Fruit fly (Drosophila melanogaster) whole organism, embryonic: ENCODE data around the gene Cp16.

ENCODE experiments used
- Aef1 ChIP-seq: fragments of 200-800 bp; sonication (Bioruptor generic); IDR thresholded peaks from 3 replicates; pipeline ENCODE4 v1.3.6; 2022; ENCODE audit warnings: missing biosample characterization, missing genetic modification characterization
- CG10209 ChIP-seq: fragments of 200-800 bp; sonication (Bioruptor generic); optimal IDR thresholded peaks from 3 replicates; lab custom pipeline; 2017; ENCODE audit warnings: missing biosample characterization, mild to moderate bottlenecking, missing genetic modification characterization, missing genetic modification reagents
- CG10979 ChIP-seq: fragments of 200-800 bp; sonication (Bioruptor generic); optimal IDR thresholded peaks from 2 replicates; lab custom pipeline; 2018; ENCODE audit warnings: missing biosample characterization, mild to moderate bottlenecking, missing genetic modification characterization, moderate library complexity
- CG12769 ChIP-seq: fragments of 200-800 bp; sonication (Bioruptor generic); optimal IDR thresholded peaks from 2 replicates; lab custom pipeline; 2019; ENCODE audit warnings: missing biosample characterization, mild to moderate bottlenecking, missing genetic modification characterization, moderate library complexity
- CG14014 ChIP-seq: fragments of 200-800 bp; sonication (Bioruptor generic); IDR thresholded peaks from 2 replicates; pipeline ENCODE4 v1.3.6; 2022; ENCODE audit warnings: missing biosample characterization, missing genetic modification characterization
- CG14050 ChIP-seq: fragments of 200-800 bp; sonication (Bioruptor generic); IDR thresholded peaks from 3 replicates; pipeline ENCODE4 v1.3.6; 2022; ENCODE audit warnings: missing biosample characterization, missing genetic modification characterization
- CG15073 ChIP-seq: fragments of 200-800 bp; sonication (Bioruptor generic); optimal IDR thresholded peaks from 2 replicates; lab custom pipeline; 2016; ENCODE audit warnings: missing biosample characterization, missing genetic modification characterization
- CG16813 ChIP-seq: fragments of 200-800 bp; sonication (Bioruptor generic); IDR thresholded peaks from 3 replicates; pipeline ENCODE4 v1.3.6; 2022; ENCODE audit warnings: missing biosample characterization, missing genetic modification characterization; ENCODE audit not compliant: partially characterized antibody
- CG16863 ChIP-seq: fragments of 200-800 bp; sonication (Bioruptor generic); optimal IDR thresholded peaks from 3 replicates; lab custom pipeline; 2016; ENCODE audit warnings: missing biosample characterization, missing genetic modification characterization
- CG17612 ChIP-seq: fragments of 200-800 bp; sonication (Bioruptor generic); IDR thresholded peaks from 2 replicates; pipeline ENCODE4 v1.3.6; 2022; ENCODE audit warnings: missing biosample characterization, missing genetic modification characterization
- CG18262 ChIP-seq: fragments of 200-800 bp; optimal IDR thresholded peaks from 3 replicates; lab custom pipeline; 2019; ENCODE audit warnings: missing biosample characterization, mild to moderate bottlenecking, missing genetic modification characterization, moderate library complexity
- CG2129 ChIP-seq: fragments of 200-800 bp; sonication (Bioruptor generic); IDR thresholded peaks from 2 replicates; pipeline ENCODE4 v1.3.6; 2022; ENCODE audit warnings: missing biosample characterization, missing genetic modification characterization; ENCODE audit not compliant: partially characterized antibody
- CG2712 ChIP-seq: fragments of 200-800 bp; optimal IDR thresholded peaks from 3 replicates; lab custom pipeline; 2019; ENCODE audit warnings: missing biosample characterization, mild to moderate bottlenecking, missing genetic modification characterization, moderate library complexity
- CG2875 ChIP-seq: fragments of 200-800 bp; sonication (Bioruptor generic); optimal IDR thresholded peaks from 2 replicates; lab custom pipeline; 2017; ENCODE audit warnings: missing biosample characterization, mild to moderate bottlenecking, missing genetic modification characterization, missing genetic modification reagents
- CG2889 ChIP-seq: fragments of 200-800 bp; sonication (Bioruptor generic); IDR thresholded peaks from 3 replicates; pipeline ENCODE4 v1.3.6; 2022; ENCODE audit warnings: missing biosample characterization, missing genetic modification characterization
- CG3065 ChIP-seq: fragments of 200-800 bp; sonication (Bioruptor generic); optimal IDR thresholded peaks from 2 replicates; lab custom pipeline; 2016; ENCODE audit warnings: missing biosample characterization, missing genetic modification characterization
- CG31224 ChIP-seq: fragments of 200-800 bp; sonication (Bioruptor generic); IDR thresholded peaks from 2 replicates; pipeline ENCODE4 v1.3.6; 2022; ENCODE audit warnings: missing biosample characterization, missing genetic modification characterization
- CG31441 ChIP-seq: fragments of 200-800 bp; sonication (Bioruptor generic); IDR thresholded peaks from 2 replicates; pipeline ENCODE4 v1.3.6; 2022; ENCODE audit warnings: missing biosample characterization, missing genetic modification characterization
- CG3726 ChIP-seq: fragments of 200-800 bp; sonication (Bioruptor generic); IDR thresholded peaks from 3 replicates; pipeline ENCODE4, ENCODE4 v1.3.6; 2022; ENCODE audit warnings: missing biosample characterization, missing genetic modification characterization
- CG4328 ChIP-seq: fragments of 200-800 bp; sonication (Bioruptor generic); optimal IDR thresholded peaks from 3 replicates; lab custom pipeline; 2017; ENCODE audit warnings: missing biosample characterization, missing genetic modification reagents, missing genetic modification characterization
- CG43689 ChIP-seq: fragments of 200-800 bp; sonication (Bioruptor generic); IDR thresholded peaks from 2 replicates; pipeline ENCODE4 v1.3.6; 2022; ENCODE audit warnings: missing biosample characterization, missing genetic modification characterization
- CG4404 ChIP-seq: fragments of 200-800 bp; sonication (Bioruptor generic); IDR thresholded peaks from 2 replicates; pipeline ENCODE4 v1.3.6; 2022; ENCODE audit warnings: missing biosample characterization, missing genetic modification characterization
- CG4820 ChIP-seq: fragments of 200-800 bp; sonication (Bioruptor generic); optimal IDR thresholded peaks from 3 replicates; lab custom pipeline; 2016; ENCODE audit warnings: missing biosample characterization, missing genetic modification characterization
- CG6272 ChIP-seq: fragments of 200-800 bp; sonication (Bioruptor generic); IDR thresholded peaks from 2 replicates; pipeline ENCODE4 v1.3.6; 2022; ENCODE audit warnings: missing biosample characterization, missing genetic modification characterization
- CG7786 ChIP-seq: fragments of 200-800 bp; sonication (Bioruptor generic); optimal IDR thresholded peaks from 2 replicates; lab custom pipeline; 2016; ENCODE audit warnings: missing biosample characterization, missing genetic modification characterization
- CG7928 ChIP-seq: fragments of 200-800 bp; sonication (Bioruptor generic); optimal IDR thresholded peaks from 2 replicates; lab custom pipeline; 2017; ENCODE audit warnings: missing biosample characterization, mild to moderate bottlenecking, missing genetic modification characterization
- Deaf1 ChIP-seq: fragments of 200-800 bp; optimal IDR thresholded peaks from 3 replicates; lab custom pipeline; 2019; ENCODE audit warnings: missing biosample characterization, mild to moderate bottlenecking, missing genetic modification characterization, moderate library complexity
- Dip3 ChIP-seq: fragments of 200-800 bp; sonication (Bioruptor generic); optimal IDR thresholded peaks from 3 replicates; lab custom pipeline; 2016; ENCODE audit warnings: missing biosample characterization, missing genetic modification characterization
- Fer2 ChIP-seq: fragments of 200-800 bp; sonication (Bioruptor generic); optimal IDR thresholded peaks from 2 replicates; lab custom pipeline; 2018; ENCODE audit warnings: missing biosample characterization, mild to moderate bottlenecking, missing genetic modification characterization, moderate library complexity
- Hey ChIP-seq: fragments of 200-800 bp; sonication (Bioruptor generic); optimal IDR thresholded peaks from 3 replicates; lab custom pipeline; 2018; ENCODE audit warnings: missing biosample characterization, mild to moderate bottlenecking, missing genetic modification characterization
- Med ChIP-seq: fragments of 200-800 bp; sonication (Bioruptor generic); peaks from one replicate; lab custom pipeline; 2016; ENCODE audit warnings: missing biosample characterization, missing genetic modification characterization, mild to moderate bottlenecking, inconsistent platforms, moderate library complexity
- PHDP ChIP-seq: fragments of 200-800 bp; sonication (Bioruptor generic); optimal IDR thresholded peaks from 3 replicates; lab custom pipeline; 2018; ENCODE audit warnings: missing biosample characterization, mild to moderate bottlenecking, missing genetic modification characterization, moderate library complexity
- Poxn ChIP-seq: fragments of 200-800 bp; sonication (Bioruptor generic); IDR thresholded peaks from 2 replicates; pipeline ENCODE4 v1.3.6; 2022; ENCODE audit warnings: missing biosample characterization, missing genetic modification characterization
- Rx ChIP-seq: fragments of 200-800 bp; sonication (Bioruptor generic); IDR thresholded peaks from 2 replicates; pipeline ENCODE4 v1.3.6; 2022; ENCODE audit warnings: missing biosample characterization, missing genetic modification characterization
- Sox102F ChIP-seq: fragments of 200-800 bp; sonication (Bioruptor generic); optimal IDR thresholded peaks from 2 replicates; lab custom pipeline; 2018; ENCODE audit warnings: missing biosample characterization, mild to moderate bottlenecking, missing genetic modification characterization, moderate library complexity
- Spps ChIP-seq: fragments of 200-800 bp; sonication (Bioruptor generic); optimal IDR thresholded peaks from 2 replicates; lab custom pipeline; 2018; ENCODE audit warnings: missing biosample characterization, mild to moderate bottlenecking, missing genetic modification characterization
- ase ChIP-seq: fragments of 200-800 bp; sonication (Bioruptor generic); IDR thresholded peaks from 3 replicates; pipeline ENCODE4 v1.3.6; 2022; ENCODE audit warnings: missing biosample characterization, missing genetic modification characterization
- ash1 ChIP-seq: fragments of 200-800 bp; sonication (Bioruptor generic); optimal IDR thresholded peaks from 2 replicates; lab custom pipeline; 2018; ENCODE audit warnings: missing biosample characterization, mild to moderate bottlenecking, missing genetic modification characterization
- chif ChIP-seq, 2 experiments: fragments of 200-800 bp; sonication (Bioruptor generic); optimal IDR thresholded peaks; 3 replicates each; lab custom pipeline; 2016; ENCODE audit warnings: missing biosample characterization in 2 of 2, missing genetic modification characterization in 2 of 2
- cwo ChIP-seq: fragments of 200-800 bp; sonication (Bioruptor generic); optimal IDR thresholded peaks from 3 replicates; lab custom pipeline; 2017; ENCODE audit warnings: missing biosample characterization, missing genetic modification characterization, mild to moderate bottlenecking, moderate library complexity, missing genetic modification reagents
- disco-r ChIP-seq: fragments of 200-800 bp; sonication (Bioruptor generic); optimal IDR thresholded peaks from 2 replicates; lab custom pipeline; 2016; ENCODE audit warnings: missing biosample characterization, missing genetic modification characterization
- exex ChIP-seq: fragments of 200-800 bp; sonication (Bioruptor generic); optimal IDR thresholded peaks from 4 replicates; lab custom pipeline; 2018; ENCODE audit warnings: missing biosample characterization, mild to moderate bottlenecking, missing genetic modification characterization, moderate library complexity
- fru ChIP-seq: fragments of >200 bp; optimal IDR thresholded peaks from 2 replicates; lab custom pipeline; 2017
- gce ChIP-seq: fragments of 200-800 bp; sonication (Bioruptor generic); IDR thresholded peaks from 3 replicates; pipeline ENCODE4 v1.3.6; 2022; ENCODE audit warnings: missing biosample characterization, missing genetic modification characterization
- gem ChIP-seq: fragments of 200-800 bp; sonication (Bioruptor generic); optimal IDR thresholded peaks from 2 replicates; lab custom pipeline; 2019; ENCODE audit warnings: missing biosample characterization, mild to moderate bottlenecking, missing genetic modification characterization, moderate library complexity
- klu ChIP-seq: fragments of 200-800 bp; sonication (Bioruptor generic); IDR thresholded peaks from 2 replicates; pipeline ENCODE4 v1.3.6; 2022; ENCODE audit warnings: missing biosample characterization, missing genetic modification characterization
- knrl ChIP-seq: fragments of 200-800 bp; sonication (Bioruptor generic); IDR thresholded peaks from 3 replicates; pipeline ENCODE4 v1.3.6; 2022; ENCODE audit warnings: missing biosample characterization, missing genetic modification characterization; ENCODE audit not compliant: partially characterized antibody
- peb ChIP-seq: fragments of 200-800 bp; sonication (Bioruptor generic); IDR thresholded peaks from 2 replicates; pipeline ENCODE4 v1.3.6; 2022; ENCODE audit warnings: missing biosample characterization, missing genetic modification characterization
- scrt ChIP-seq: fragments of 200-800 bp; sonication (Bioruptor generic); optimal IDR thresholded peaks from 2 replicates; lab custom pipeline; 2018; ENCODE audit warnings: missing biosample characterization, mild to moderate bottlenecking, missing genetic modification characterization, moderate library complexity
- usp ChIP-seq: fragments of >200 bp; optimal IDR thresholded peaks from 2 replicates; lab custom pipeline; 2017; ENCODE audit warnings: missing biosample characterization, missing genetic modification characterization
- yki ChIP-seq: fragments of >200 bp; optimal IDR thresholded peaks from 3 replicates; lab custom pipeline; 2018

Gene Cp16

DNA sequence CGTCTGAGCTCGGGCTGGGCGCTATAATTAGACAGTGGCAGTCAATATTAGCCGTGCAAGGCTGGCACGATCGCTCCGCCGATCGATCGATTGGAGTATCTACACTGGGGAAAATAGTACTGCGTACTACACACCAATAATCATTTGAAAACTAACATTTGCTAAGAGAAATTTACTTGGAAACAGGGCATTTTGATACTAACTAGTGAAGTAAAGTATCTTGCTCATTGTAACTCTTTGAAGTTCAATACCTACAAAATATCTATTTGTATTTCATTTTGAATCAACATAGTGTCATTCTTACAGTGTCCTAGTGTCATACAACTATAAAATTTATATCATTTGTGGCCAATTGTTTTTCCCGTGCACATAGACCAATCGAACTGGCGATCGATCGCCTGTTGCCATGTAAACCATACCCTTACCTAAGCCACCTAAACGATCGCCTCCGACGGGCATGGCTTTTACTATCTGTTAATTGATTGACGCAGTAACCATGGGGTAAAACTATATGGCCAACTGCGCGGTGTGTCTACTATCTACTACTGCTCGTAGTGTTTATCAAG lies 31.0 kb upstream of the Cp16 start (continued):
- TF ChIP-seq scrt (peak; percentile 65), klu (GFP tag; lab: Robert Waterston, UW) (no peak; the same call in none of the 2 replicates), CG2129 (no peak), Dip3 (GFP tag; lab: Kevin White, UChicago) (peak; percentile 74), CG10979 (tag; lab: Kevin White, UChicago) (peak; percentile 72), CG16813 (GFP tag; lab: Robert Waterston, UW) (no peak), CG31224 (GFP tag; lab: Robert Waterston, UW) (peak; percentile 67), CG17612 (GFP tag; lab: Robert Waterston, UW) (no peak; the same call in 1 of the 2 replicates), CG16863 (GFP tag; lab: Kevin White, UChicago) (peak; percentile 74), CG2875 (GFP tag; lab: Kevin White, UChicago) (peak; percentile 61), exex (tag; lab: Kevin White, UChicago) (peak; percentile 77), ash1 (GFP tag; lab: Kevin White, UChicago) (no peak), CG2889 (GFP tag; lab: Robert Waterston, UW) (peak; percentile 53; the same call in 2 of the 3 replicates), CG10209 (GFP tag; lab: Kevin White, UChicago) (peak; percentile 83), CG7928 (GFP tag; lab: Kevin White, UChicago) (peak; percentile 43), yki (lab: Kevin White, UChicago) (no peak), CG31441 (GFP tag; lab: Robert Waterston, UW) (peak; percentile 82), CG43689 (no peak), usp (no peak), CG15073 (GFP tag; lab: Kevin White, UChicago) (peak; percentile 34), CG4820 (peak; percentile 79), cwo (GFP tag; lab: Kevin White, UChicago) (peak; percentile 91), PHDP (tag; lab: Kevin White, UChicago) (peak; percentile 82), CG2712 (peak; percentile 78), gce (no peak), disco-r (GFP tag; lab: Kevin White, UChicago) (peak; percentile 29), knrl (GFP tag; lab: Robert Waterston, UW) (no peak), Aef1 (GFP tag; lab: Robert Waterston, UW) (peak; percentile 83), CG4404 (GFP tag; lab: Robert Waterston, UW) (peak; percentile 25; the same call in 1 of the 2 replicates), CG6272 (GFP tag; lab: Robert Waterston, UW) (0 out of 2 replicates have a peak, but pooled peaks have one; percentile 43), Med (peak; percentile 91), Hey (tag; lab: Kevin White, UChicago) (peak; percentile 82), gem (peak; percentile 90), CG7786 (GFP tag; lab: Kevin White, UChicago) (peak; percentile 86), Deaf1 (tag; lab: Kevin White, UChicago) (peak; percentile 82), fru (lab: Kevin White, UChicago) (no peak), ase (no peak), Sox102F (GFP tag; lab: Kevin White, UChicago) (peak; percentile 88), CG3065 (GFP tag; lab: Kevin White, UChicago) (no peak), Fer2 (tag; lab: Kevin White, UChicago) (peak; percentile 9), CG14014 (peak; percentile 67), CG4328 (GFP tag; lab: Kevin White, UChicago) (peak; percentile 16), Poxn (GFP tag; lab: Robert Waterston, UW) (0 out of 2 replicates have a peak, but pooled peaks have one; percentile 39), CG14050 (peak; percentile 52; the same call in 2 of the 3 replicates), Spps (tag; lab: Kevin White, UChicago) (peak; percentile 12), CG12769 (tag; lab: Kevin White, UChicago) (peak; percentile 88), peb (GFP tag; lab: Robert Waterston, UW) (peak; percentile 34; the same call in 1 of the 2 replicates), Rx (peak; percentile 52), CG3726 (GFP tag; lab: Robert Waterston, UW) (no peak; the same call in 2 of the 3 replicates), chif (GFP tag; optimal IDR thresholded peaks at IDR 0.05; lab: Kevin White, UChicago) (peak; percentile 70 to 71), CG18262 (peak; percentile 77)
